Worm (Caenorhabditis elegans): ENCODE data around the gene Y69E1A.3.
A peak's percentile ranks its signal among the peaks of the same experiment; 100 is the strongest.

The Y69E1A.3 gene

ce11 chrIV:10933777-10934546 is 18.1 kb upstream of the Y69E1A.3 start (continued):
- no peak for TF ChIP-seq rec-8 (tag; optimal IDR thresholded peaks at IDR 0.05)
- peak; percentile 83 for TF ChIP-seq chd-7 (tag; optimal IDR thresholded peaks at IDR 0.05)
- no peak for TF ChIP-seq F57A8.1 (GFP tag; optimal IDR thresholded peaks at IDR 0.05)
- TF ChIP-seq tbp1 (GFP tag; optimal IDR thresholded peaks at IDR 0.05): no peak
- TF ChIP-seq cebp-1 (GFP tag; IDR thresholded peaks at IDR 0.05): 0 out of 2 replicates have a peak, but pooled peaks have one; percentile 7
- peak; percentile 82 for TF ChIP-seq cebp-1 (tag; optimal IDR thresholded peaks at IDR 0.05)
- TF ChIP-seq ceh-100 (GFP tag; IDR thresholded peaks at IDR 0.05): peak; percentile 43; the same call in 1 of the 2 replicates
- no peak for TF ChIP-seq unc-62 (GFP tag; optimal IDR thresholded peaks at IDR 0.05)
- no peak for TF ChIP-seq sdz-38 (tag; optimal IDR thresholded peaks at IDR 0.05)
- peak; percentile 46; the same call in 1 of the 2 replicates for TF ChIP-seq ekl-4 (GFP tag; IDR thresholded peaks at IDR 0.05)
- TF ChIP-seq F55B11.4 (tag; optimal IDR thresholded peaks at IDR 0.05; ENCODE audit: borderline replicate concordance, insufficient read depth): no peak
- TF ChIP-seq attf-5 (GFP tag; optimal IDR thresholded peaks at IDR 0.05): peak; percentile 32
- TF ChIP-seq nfya-2 (GFP tag; IDR thresholded peaks at IDR 0.05): no peak
- TF ChIP-seq Y79H2A.3 (GFP tag; conservative IDR thresholded peaks at IDR 0.05): peak; percentile 65
- no peak for TF ChIP-seq pha-4 (tag; optimal IDR thresholded peaks at IDR 0.05)
- TF ChIP-seq repo-1 (tag; optimal IDR thresholded peaks at IDR 0.05): peak; percentile 94

- TF ChIP-seq pbrm-1 (GFP tag; IDR thresholded peaks at IDR 0.05): 0 out of 2 replicates have a peak, but pooled peaks have one; percentile 5
- TF ChIP-seq Y95B8A.8 (GFP tag; IDR thresholded peaks at IDR 0.05): 0 out of 2 replicates have a peak, but pooled peaks have one; percentile 9
- peak; percentile 56 for TF ChIP-seq ama-1 (optimal IDR thresholded peaks at IDR 0.05)
- no peak for TF ChIP-seq ama-1 (GFP tag; optimal IDR thresholded peaks at IDR 0.05)
- TF ChIP-seq unc-62 (GFP tag; optimal IDR thresholded peaks at IDR 0.05): no peak
- 0 out of 2 replicates have a peak, but pooled peaks have one; percentile 7 for TF ChIP-seq C17E4.6 (GFP tag; IDR thresholded peaks at IDR 0.05)
Observed at ce11 chrIV:10934786-10935185, 17.3 kb upstream of the Y69E1A.3 start.

ce11 chrIV:10935336-10935735 is 16.8 kb upstream of the Y69E1A.3 start:
- TF ChIP-seq rcor-1 (GFP tag; IDR thresholded peaks at IDR 0.05) (peak; percentile 29; the same call in 1 of the 2 replicates), mcd-1 (GFP tag; IDR thresholded peaks at IDR 0.05) (peak; percentile 76), cebp-1 (GFP tag; IDR thresholded peaks at IDR 0.05) (peak; percentile 45), cebp-1 (tag; optimal IDR thresholded peaks at IDR 0.05) (peak; percentile 85), chd-7 (tag; optimal IDR thresholded peaks at IDR 0.05) (peak; percentile 85), lsl-1 (GFP tag; optimal IDR thresholded peaks at IDR 0.05) (no peak), pbrm-1 (GFP tag; IDR thresholded peaks at IDR 0.05) (peak; percentile 74), lin-54 (GFP tag; optimal IDR thresholded peaks at IDR 0.05) (peak; percentile 62), tlf-1 (GFP tag; optimal IDR thresholded peaks at IDR 0.05) (peak; percentile 78), sea-2 (GFP tag; IDR thresholded peaks at IDR 0.05) (no peak), ztf-22 (GFP tag; optimal IDR thresholded peaks at IDR 0.05) (peak; percentile 75), ceh-58 (GFP tag; IDR thresholded peaks at IDR 0.05) (no peak), T07F8.4 (tag; optimal IDR thresholded peaks at IDR 0.05) (no peak), dpff-1 (tag; optimal IDR thresholded peaks at IDR 0.05) (no peak), ztf-26 (tag; optimal IDR thresholded peaks at IDR 0.05) (peak; percentile 31), ztf-25 (GFP tag; IDR thresholded peaks at IDR 0.05) (no peak), tbp1 (GFP tag; optimal IDR thresholded peaks at IDR 0.05) (peak; percentile 54), Y53G8AR.9 (GFP tag; conservative IDR thresholded peaks at IDR 0.05) (peak; percentile 47; the same call in 1 of the 2 replicates), F33H1.4 (GFP tag; IDR thresholded peaks at IDR 0.05) (no peak), snpc-4 (GFP tag; optimal IDR thresholded peaks at IDR 0.05) (no peak), snpc-4 (tag; optimal IDR thresholded peaks at IDR 0.05) (peak in 1 of 4 experiments; percentile 10), madf-8 (GFP tag; conservative IDR thresholded peaks at IDR 0.05) (no peak), egrh-3 (GFP tag; IDR thresholded peaks at IDR 0.05) (peak; percentile 29; the same call in 1 of the 2 replicates), attf-5 (GFP tag; optimal IDR thresholded peaks at IDR 0.05) (peak; percentile 72), let-607 (tag; optimal IDR thresholded peaks at IDR 0.05) (peak in 1 of 2 experiments; percentile 14), B0019.2 (GFP tag; conservative IDR thresholded peaks at IDR 0.05) (no peak), mxl-1 (tag; optimal IDR thresholded peaks at IDR 0.05) (no peak), lag-1 (GFP tag; IDR thresholded peaks at IDR 0.05) (no peak), C06A6.2 (GFP tag; conservative IDR thresholded peaks at IDR 0.05) (peak; percentile 66; the same call in 1 of the 2 replicates)

All from whole organism, young adult.